Worm (Caenorhabditis elegans) whole organism, midembryonic: ENCODE results near the gene F26F2.10.

Experiments
- T22C8.4 ChIP-seq: fragments of 200-800 bp; sonication (Bioruptor generic); IDR thresholded peaks from 2 replicates; pipeline ENCODE4 v1.3.6; 2022; ENCODE audit warnings: missing genetic modification characterization, missing compliant biosample characterization
- cog-1 ChIP-seq: sonication (generic microtip); optimal IDR thresholded peaks from 2 replicates; lab custom pipeline; 2016; ENCODE audit warnings: missing genetic modification characterization, missing compliant biosample characterization
- flt-1 ChIP-seq: fragments of 200-800 bp; sonication (Bioruptor generic); IDR thresholded peaks from 2 replicates; pipeline ENCODE4 v1.3.6; 2022; ENCODE audit warnings: missing genetic modification characterization, missing compliant biosample characterization
- klf-2 ChIP-seq: fragments of 200-800 bp; sonication (Bioruptor generic); conservative IDR thresholded peaks from 2 replicates; pipeline ENCODE4 v1.3.6; 2022; ENCODE audit warnings: missing genetic modification reagents, missing genetic modification characterization, missing compliant biosample characterization
- med-1 ChIP-seq: sonication (generic microtip); optimal IDR thresholded peaks from 2 replicates; lab custom pipeline; 2017; ENCODE audit warnings: missing genetic modification characterization, mild to moderate bottlenecking, missing compliant biosample characterization, antibody characterized with exemption, missing genetic modification reagents; ENCODE audit not compliant: insufficient read depth
- tab-1 ChIP-seq: fragments of 200-800 bp; sonication (Bioruptor generic); IDR thresholded peaks from 2 replicates; pipeline ENCODE4 v1.3.6; 2022; ENCODE audit warnings: missing genetic modification characterization, missing compliant biosample characterization
- ztf-23 ChIP-seq: fragments of 200-800 bp; sonication (Bioruptor generic); IDR thresholded peaks from 2 replicates; pipeline ENCODE4 v1.3.6; 2022; ENCODE audit warnings: missing genetic modification reagents, missing genetic modification characterization, missing compliant biosample characterization
- ztf-29 ChIP-seq: fragments of 200-800 bp; sonication (Bioruptor generic); IDR thresholded peaks from 2 replicates; pipeline ENCODE4 v1.3.6; 2022; ENCODE audit warnings: missing genetic modification reagents, missing genetic modification characterization, missing compliant biosample characterization

- TF ChIP-seq ztf-23 (GFP tag; lab: Robert Waterston, UW) = no peak
- TF ChIP-seq ztf-29 (GFP tag; lab: Robert Waterston, UW) = no peak
- no peak for TF ChIP-seq flt-1 (GFP tag; lab: Robert Waterston, UW)
- no peak for TF ChIP-seq klf-2
- TF ChIP-seq med-1 (GFP tag; lab: Kevin White, UChicago) = no peak
- TF ChIP-seq tab-1 (GFP tag; lab: Robert Waterston, UW) = no peak
- no peak for TF ChIP-seq T22C8.4 (GFP tag; lab: Robert Waterston, UW)
- TF ChIP-seq cog-1 (tag; lab: Kevin White, UChicago) = no peak
Measured at ce11 chrV:20579534-20579933, 15.1 kb downstream of the F26F2.10 start, which contains the start of gene F26F2.8.
